Worm (Caenorhabditis elegans) whole organism, L2 larva: ENCODE measurements around the gene math-14.

Source experiments
- C34F6.9 ChIP-seq: fragments of 150-350 bp; optimal IDR thresholded peaks from 2 replicates; lab custom pipeline; 2014; ENCODE audit warnings: missing biosample characterization, missing genetic modification characterization
- ZK546.5 ChIP-seq: sonication (generic microtip); optimal IDR thresholded peaks from 2 replicates; lab custom pipeline; 2017; ENCODE audit warnings: missing biosample characterization, missing genetic modification characterization
- alr-1 ChIP-seq: fragments of 150-350 bp; optimal IDR thresholded peaks from 2 replicates; lab custom pipeline; 2014; ENCODE audit warnings: missing biosample characterization, missing genetic modification characterization
- ama-1 ChIP-seq: fragments of 150-350 bp; optimal IDR thresholded peaks from 2 replicates; lab custom pipeline; 2018; ENCODE audit warnings: inconsistent platforms
- blmp-1 ChIP-seq: sonication (generic microtip); optimal IDR thresholded peaks from 2 replicates; lab custom pipeline; 2017; ENCODE audit warnings: missing genetic modification characterization, mild to moderate bottlenecking, missing compliant biosample characterization, antibody characterized with exemption, moderate library complexity; ENCODE audit not compliant: insufficient read depth
- ceh-16 ChIP-seq: fragments of 150-350 bp; optimal IDR thresholded peaks from 2 replicates; lab custom pipeline; 2014; ENCODE audit warnings: missing biosample characterization, missing genetic modification characterization
- ceh-82 ChIP-seq: fragments of 150-350 bp; optimal IDR thresholded peaks from 2 replicates; lab custom pipeline; 2014; ENCODE audit warnings: missing biosample characterization, missing genetic modification characterization
- egl-27 ChIP-seq: sonication (generic microtip); optimal IDR thresholded peaks from 3 replicates; lab custom pipeline; 2017; ENCODE audit warnings: missing biosample characterization, missing genetic modification reagents, missing genetic modification characterization
- elt-1 ChIP-seq: fragments of 150-350 bp; optimal IDR thresholded peaks from 2 replicates; lab custom pipeline; 2014; ENCODE audit warnings: missing biosample characterization, missing genetic modification characterization
- elt-3 ChIP-seq: sonication (generic microtip); optimal IDR thresholded peaks from 2 replicates; lab custom pipeline; 2017; ENCODE audit warnings: missing biosample characterization, missing genetic modification characterization
- fos-1 ChIP-seq: fragments of 150-350 bp; optimal IDR thresholded peaks from 2 replicates; lab custom pipeline; 2014; ENCODE audit warnings: missing biosample characterization, missing genetic modification characterization
- gmeb-1 ChIP-seq: fragments of 150-350 bp; optimal IDR thresholded peaks from 2 replicates; lab custom pipeline; 2014; ENCODE audit warnings: missing biosample characterization, missing genetic modification characterization
- lin-11 ChIP-seq: fragments of 150-350 bp; sonication (generic microtip); optimal IDR thresholded peaks from 2 replicates; lab custom pipeline; 2014; ENCODE audit warnings: missing biosample characterization, missing genetic modification characterization, inconsistent platforms, mixed read lengths
- lin-13 ChIP-seq: fragments of 150-350 bp; optimal IDR thresholded peaks from 2 replicates; lab custom pipeline; 2014; ENCODE audit warnings: missing biosample characterization, missing genetic modification reagents, missing genetic modification characterization
- lin-39 ChIP-seq: fragments of 150-350 bp; optimal IDR thresholded peaks from 2 replicates; lab custom pipeline; 2014; ENCODE audit warnings: missing biosample characterization, missing genetic modification reagents, missing genetic modification characterization
- lsy-2 ChIP-seq, 2 experiments: fragments of 150-350 bp in 1 of 2; sonication (generic microtip) in 1 of 2; optimal IDR thresholded peaks; 2 replicates each; lab custom pipeline; 2014 to 2017; ENCODE audit warnings: missing biosample characterization in 2 of 2, missing genetic modification characterization in 2 of 2
- mbf-1 ChIP-seq: sonication (generic microtip); optimal IDR thresholded peaks from 2 replicates; lab custom pipeline; 2017; ENCODE audit warnings: missing biosample characterization, missing genetic modification characterization
- mdl-1 ChIP-seq, 2 experiments: fragments of 150-350 bp in 1 of 2; sonication (generic microtip) in 1 of 2; optimal IDR thresholded peaks; 2 replicates each; lab custom pipeline; 2017; ENCODE audit warnings: missing biosample characterization in 2 of 2, missing genetic modification characterization in 2 of 2
- nhr-10 ChIP-seq: sonication (generic microtip); optimal IDR thresholded peaks from 2 replicates; lab custom pipeline; 2017; ENCODE audit warnings: missing biosample characterization, missing genetic modification characterization
- nhr-11 ChIP-seq: fragments of 150-350 bp; optimal IDR thresholded peaks from 2 replicates; lab custom pipeline; 2014; ENCODE audit warnings: missing biosample characterization, missing genetic modification characterization
- nhr-12 ChIP-seq: fragments of 150-350 bp; optimal IDR thresholded peaks from 2 replicates; lab custom pipeline; 2014; ENCODE audit warnings: missing biosample characterization, missing genetic modification characterization
- nhr-21 ChIP-seq: fragments of 150-350 bp; optimal IDR thresholded peaks from 2 replicates; lab custom pipeline; 2014; ENCODE audit warnings: missing biosample characterization, missing genetic modification characterization
- nhr-23 ChIP-seq: fragments of 150-350 bp; optimal IDR thresholded peaks from 2 replicates; lab custom pipeline; 2014; ENCODE audit warnings: missing biosample characterization, missing genetic modification reagents, missing genetic modification characterization
- nhr-237 ChIP-seq: fragments of 150-350 bp; optimal IDR thresholded peaks from 2 replicates; lab custom pipeline; 2014; ENCODE audit warnings: missing biosample characterization, missing genetic modification characterization
- nhr-25 ChIP-seq: fragments of 150-350 bp; sonication (generic microtip); optimal IDR thresholded peaks from 3 replicates; lab custom pipeline; 2014; ENCODE audit warnings: missing biosample characterization, missing genetic modification characterization
- nhr-6 ChIP-seq: fragments of 150-350 bp; optimal IDR thresholded peaks from 2 replicates; lab custom pipeline; 2014; ENCODE audit warnings: missing biosample characterization, missing genetic modification characterization
- nhr-77 ChIP-seq: fragments of 150-350 bp; optimal IDR thresholded peaks from 2 replicates; lab custom pipeline; 2014; ENCODE audit warnings: missing biosample characterization, missing genetic modification characterization
- peb-1 ChIP-seq: fragments of 150-350 bp; optimal IDR thresholded peaks from 2 replicates; lab custom pipeline; 2014; ENCODE audit warnings: missing biosample characterization, missing genetic modification characterization
- sem-4 ChIP-seq: fragments of 150-350 bp; optimal IDR thresholded peaks from 2 replicates; lab custom pipeline; 2014; ENCODE audit warnings: missing biosample characterization, missing genetic modification reagents, missing genetic modification characterization
- sma-9 ChIP-seq, 2 experiments: fragments of 150-350 bp in 1 of 2; sonication (generic microtip) in 1 of 2; optimal IDR thresholded peaks; 2 replicates each; lab custom pipeline; 2014 to 2016; ENCODE audit warnings: missing genetic modification characterization in 2 of 2, mild to moderate bottlenecking in 1 of 2, missing biosample characterization in 1 of 2, missing compliant biosample characterization in 1 of 2, missing genetic modification reagents in 1 of 2, moderate library complexity in 1 of 2
- unc-39 ChIP-seq: fragments of 150-350 bp; optimal IDR thresholded peaks from 2 replicates; lab custom pipeline; 2014; ENCODE audit warnings: missing biosample characterization, missing genetic modification characterization
- unc-55 ChIP-seq: fragments of 150-350 bp; sonication (generic microtip); optimal IDR thresholded peaks from 3 replicates; lab custom pipeline; 2014; ENCODE audit warnings: missing biosample characterization, missing genetic modification reagents, missing genetic modification characterization
- unc-62 ChIP-seq: fragments of 150-350 bp; optimal IDR thresholded peaks from 2 replicates; lab custom pipeline; 2014; ENCODE audit warnings: missing biosample characterization, missing genetic modification reagents, missing genetic modification characterization
- zag-1 ChIP-seq: fragments of 150-350 bp; optimal IDR thresholded peaks from 2 replicates; lab custom pipeline; 2014; ENCODE audit warnings: missing biosample characterization, missing genetic modification characterization
- ztf-1 ChIP-seq: fragments of 200-800 bp; sonication (Bioruptor generic); conservative IDR thresholded peaks from 2 replicates; pipeline ENCODE4 v1.3.6; 2022; ENCODE audit warnings: missing genetic modification characterization, missing compliant biosample characterization
- ztf-11 ChIP-seq: sonication (generic microtip); optimal IDR thresholded peaks from 2 replicates; lab custom pipeline; 2017; ENCODE audit warnings: missing biosample characterization, missing genetic modification characterization
- ztf-4 ChIP-seq: fragments of 150-350 bp; optimal IDR thresholded peaks from 2 replicates; lab custom pipeline; 2014; ENCODE audit warnings: missing biosample characterization, missing genetic modification characterization

Gene math-14

DNA sequence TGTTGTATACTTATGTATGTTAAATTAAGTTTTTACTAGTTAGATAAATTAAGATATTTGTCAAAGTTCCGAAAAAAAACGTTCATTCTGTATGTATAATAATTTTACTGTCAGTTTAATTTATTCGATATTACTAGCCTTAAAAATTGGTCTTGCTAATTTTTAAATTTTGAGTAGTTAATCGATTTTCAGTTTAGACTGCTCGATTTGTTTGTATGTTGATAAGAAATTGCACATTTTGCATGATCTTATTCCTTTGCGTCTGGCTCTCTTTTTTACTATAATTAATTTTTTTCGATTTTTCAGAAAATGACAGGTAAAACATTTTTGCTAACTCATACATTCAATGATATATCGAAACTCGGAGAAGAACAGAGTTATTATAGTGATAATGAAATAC, 30.7 kb downstream of the math-14 start, which contains the start of gene math-24:
Gene math-24 (plus strand): TSS at position 301 of the 400 bp plus-strand sequence.
- no peak for TF ChIP-seq nhr-12 (tag; lab: Kevin White, UChicago)
- TF ChIP-seq lsy-2 (tag; optimal IDR thresholded peaks at IDR 0.05; lab: Kevin White, UChicago): no peak
- no peak for TF ChIP-seq alr-1 (tag; lab: Kevin White, UChicago)
- TF ChIP-seq blmp-1 (tag; lab: Kevin White, UChicago): no peak
- no peak for TF ChIP-seq nhr-10
- no peak for TF ChIP-seq peb-1 (tag; lab: Kevin White, UChicago)
- no peak for TF ChIP-seq ama-1
- no peak for TF ChIP-seq nhr-77 (tag; lab: Kevin White, UChicago)
- TF ChIP-seq unc-39: no peak
- TF ChIP-seq ceh-82 (tag; lab: Kevin White, UChicago): no peak
- TF ChIP-seq elt-1 (tag; lab: Kevin White, UChicago): no peak
- no peak for TF ChIP-seq gmeb-1 (tag; lab: Kevin White, UChicago)
- no peak for TF ChIP-seq egl-27
- no peak for TF ChIP-seq ceh-16 (tag; lab: Kevin White, UChicago)
- no peak for TF ChIP-seq C34F6.9 (tag; lab: Kevin White, UChicago)
- no peak for TF ChIP-seq nhr-11
- TF ChIP-seq ztf-11 (tag; lab: Kevin White, UChicago): no peak
- no peak for TF ChIP-seq unc-62 (GFP tag; lab: Kevin White, UChicago)
- no peak for TF ChIP-seq sem-4 (tag; lab: Kevin White, UChicago)

DNA sequence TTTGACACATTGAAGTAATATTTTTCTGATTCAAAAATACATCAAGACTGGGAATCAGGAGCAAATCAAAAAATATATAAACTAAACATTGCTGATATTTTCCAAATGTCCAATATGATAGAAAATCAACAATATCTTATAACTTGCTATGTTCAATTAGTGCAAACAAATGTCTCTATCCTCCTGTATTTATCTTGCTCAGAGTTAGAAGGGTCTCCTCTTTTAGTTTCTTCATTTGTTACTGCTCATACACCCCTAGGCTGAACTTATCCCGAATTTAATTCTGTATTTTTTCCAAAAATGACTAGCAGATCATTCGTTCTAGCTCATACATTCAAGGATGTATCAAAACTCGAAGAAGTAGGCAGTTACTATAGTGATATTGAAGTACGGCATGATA, 32.8 kb downstream of the math-14 start, which contains the start of gene math-23:
Gene math-23 (plus strand): TSS at position 301 of the 400 bp plus-strand sequence.
- TF ChIP-seq unc-39 (no peak), sem-4 (tag; lab: Kevin White, UChicago) (no peak), zag-1 (no peak), lsy-2 (tag; optimal IDR thresholded peaks at IDR 0.05; lab: Kevin White, UChicago) (no peak), ama-1 (no peak), nhr-25 (tag; lab: Kevin White, UChicago) (no peak), lin-39 (no peak), ztf-4 (tag; lab: Kevin White, UChicago) (no peak), nhr-77 (tag; lab: Kevin White, UChicago) (no peak), unc-55 (GFP tag; lab: Kevin White, UChicago) (no peak), lin-13 (no peak), mdl-1 (tag; optimal IDR thresholded peaks at IDR 0.05; lab: Kevin White, UChicago) (no peak), ztf-1 (GFP tag; lab: Robert Waterston, UW) (no peak), nhr-237 (tag; lab: Kevin White, UChicago) (no peak), unc-62 (GFP tag; lab: Kevin White, UChicago) (no peak)

DNA sequence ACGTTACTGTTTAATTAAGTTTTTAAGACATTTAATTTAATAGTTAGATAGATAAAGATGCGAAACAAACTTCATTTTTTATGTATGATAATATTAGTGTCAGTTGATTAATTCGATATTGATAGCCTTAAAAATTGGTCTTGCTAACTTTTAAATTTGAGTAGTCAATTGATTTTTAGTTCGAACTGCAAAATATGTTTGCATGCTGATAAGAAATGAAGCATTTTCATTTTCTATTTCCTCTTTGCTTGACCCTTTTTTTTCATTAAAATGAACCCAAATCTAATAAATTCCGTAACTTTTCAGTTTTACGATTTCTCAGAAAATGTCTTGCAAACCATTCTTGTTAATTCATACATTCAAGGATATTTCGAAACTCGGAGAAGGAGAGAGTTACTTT, 35.9 kb downstream of the math-14 start, which contains the start of gene math-22:
Gene math-22 (plus strand): TSS at position 301 of the 400 bp plus-strand sequence.
- TF ChIP-seq mbf-1 (tag; lab: Kevin White, UChicago): no peak
- peak; percentile 23 for TF ChIP-seq fos-1

DNA sequence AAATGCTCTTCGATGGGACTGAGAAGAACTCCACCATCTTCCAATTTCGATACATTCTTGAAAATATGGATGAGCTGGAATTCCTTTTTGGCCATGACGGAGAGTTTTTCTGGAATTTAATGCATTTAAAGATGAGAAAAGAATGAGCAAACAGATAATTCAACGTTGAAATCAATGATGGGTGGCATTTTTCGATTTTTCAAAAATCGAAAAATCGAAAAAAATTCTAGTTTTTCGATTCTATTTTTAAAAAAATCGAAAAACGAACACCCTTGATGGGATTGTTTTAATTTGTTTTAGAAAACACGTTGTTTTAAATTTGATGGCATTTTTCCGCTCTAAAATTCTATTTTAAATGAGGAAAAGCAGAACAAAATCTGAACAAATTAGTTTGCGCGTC, 43.5 kb downstream of the math-14 start, which contains the start of gene math-31:
Gene math-31 (minus strand): TSS at position 101 of the 400 bp plus-strand sequence.
- TF ChIP-seq ztf-11 (tag; lab: Kevin White, UChicago): no peak
- no peak for TF ChIP-seq mdl-1 (tag; optimal IDR thresholded peaks at IDR 0.05; lab: Kevin White, UChicago)
- no peak for TF ChIP-seq lsy-2 (tag; optimal IDR thresholded peaks at IDR 0.05; lab: Kevin White, UChicago)
- no peak for TF ChIP-seq nhr-23 (tag; lab: Kevin White, UChicago)
- TF ChIP-seq nhr-237 (tag; lab: Kevin White, UChicago): no peak
- TF ChIP-seq ZK546.5 (tag; lab: Kevin White, UChicago): no peak
- no peak for TF ChIP-seq ceh-16 (tag; lab: Kevin White, UChicago)
- no peak for TF ChIP-seq blmp-1 (tag; lab: Kevin White, UChicago)
- TF ChIP-seq nhr-12 (tag; lab: Kevin White, UChicago): no peak
- TF ChIP-seq egl-27: no peak
- TF ChIP-seq peb-1 (tag; lab: Kevin White, UChicago): no peak
- TF ChIP-seq, all 48 proteins: peak for 0

DNA sequence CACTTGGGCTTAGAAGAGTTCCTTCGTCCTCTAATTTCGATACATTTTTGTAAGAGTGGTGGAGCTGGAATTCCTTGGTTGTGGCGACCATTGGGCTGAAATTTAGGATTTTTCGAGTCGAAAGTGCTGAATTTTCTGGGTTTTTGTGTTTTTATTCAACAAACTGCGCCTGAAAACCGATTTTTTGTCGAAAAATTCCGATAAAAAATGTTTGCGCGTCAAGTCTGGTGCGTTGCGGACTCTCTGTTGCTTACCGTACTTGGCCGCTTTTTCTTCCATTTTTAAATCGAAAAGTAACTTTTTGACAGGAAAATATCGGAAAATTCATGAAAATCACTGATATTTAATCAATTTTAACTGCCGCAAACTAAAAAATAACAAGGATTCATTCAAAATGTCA, 48.6 kb downstream of the math-14 start, which contains the start of gene bath-4:
Gene bath-4 (minus strand): TSS at position 101 of the 400 bp plus-strand sequence.
- TF ChIP-seq nhr-11 (no peak), alr-1 (tag; lab: Kevin White, UChicago) (no peak), sem-4 (tag; lab: Kevin White, UChicago) (no peak), lin-11 (no peak), sma-9 (GFP tag; optimal IDR thresholded peaks at IDR 0.05; lab: Kevin White, UChicago) (no peak), sma-9 (tag; optimal IDR thresholded peaks at IDR 0.05; lab: Kevin White, UChicago) (no peak), C34F6.9 (tag; lab: Kevin White, UChicago) (no peak), nhr-21 (no peak), nhr-77 (tag; lab: Kevin White, UChicago) (no peak), elt-3 (tag; lab: Kevin White, UChicago) (no peak), nhr-10 (no peak), nhr-6 (tag; lab: Kevin White, UChicago) (no peak), ztf-1 (GFP tag; lab: Robert Waterston, UW) (no peak)
- TF ChIP-seq, all 48 proteins: peak for 0
